Worm (Caenorhabditis elegans) whole organism, mixed stage, embryonic: Measurements from ENCODE around the gene F22F7.12.

Experiments used
- nhr-12 ChIP-seq: fragments of 150-350 bp; optimal IDR thresholded peaks from 2 replicates; lab custom pipeline; 2014; ENCODE audit warnings: missing biosample characterization, missing genetic modification characterization
- nhr-237 ChIP-seq: fragments of 150-350 bp; optimal IDR thresholded peaks from 2 replicates; lab custom pipeline; 2014; ENCODE audit warnings: missing biosample characterization, missing genetic modification characterization
- pha-4 ChIP-seq: fragments of 150-350 bp; optimal IDR thresholded peaks from 2 replicates; lab custom pipeline; 2018; ENCODE audit warnings: missing biosample characterization, missing genetic modification reagents, missing genetic modification characterization
- snpc-4 ChIP-seq: fragments of 150-350 bp; optimal IDR thresholded peaks from 2 replicates; lab custom pipeline; 2014; ENCODE audit warnings: missing biosample characterization, missing genetic modification characterization
- tbx-8 ChIP-seq: fragments of 200-800 bp; sonication (Bioruptor generic); optimal IDR thresholded peaks from 2 replicates; lab custom pipeline; 2018; ENCODE audit warnings: mild to moderate bottlenecking, missing genetic modification characterization, moderate library complexity, missing compliant biosample characterization
- unc-62 ChIP-seq: fragments of 150-350 bp; optimal IDR thresholded peaks from 2 replicates; lab custom pipeline; 2014; ENCODE audit warnings: missing biosample characterization, missing genetic modification reagents, missing genetic modification characterization
- ztf-11 ChIP-seq: fragments of 150-350 bp; optimal IDR thresholded peaks from 2 replicates; lab custom pipeline; 2014; ENCODE audit warnings: missing biosample characterization, missing genetic modification characterization

- TF ChIP-seq nhr-237, result no peak
- TF ChIP-seq snpc-4 (tag; lab: Kevin White, UChicago), result no peak
- TF ChIP-seq ztf-11 (tag; lab: Kevin White, UChicago), result no peak
- no peak for TF ChIP-seq pha-4 (tag; lab: Kevin White, UChicago)
- TF ChIP-seq unc-62 (GFP tag; lab: Kevin White, UChicago), result no peak
- no peak for TF ChIP-seq tbx-8 (GFP tag; lab: Kevin White, UChicago)
- no peak for TF ChIP-seq nhr-12 (tag; lab: Kevin White, UChicago)
These were observed 22.4 kb downstream of the F22F7.12 start, which contains the start of gene F22F7.8 for ce11 chrV:2121910-2122362.
